Worm (Caenorhabditis elegans) whole organism, L2 larva: ENCODE measurements around the gene B0024.11.
A peak's percentile ranks its signal among the peaks of the same experiment; 100 is the strongest.

ENCODE experiments used
- egl-27 ChIP-seq: sonication (generic microtip); optimal IDR thresholded peaks from 3 replicates; lab custom pipeline; 2017; ENCODE audit warnings: missing biosample characterization, missing genetic modification reagents, missing genetic modification characterization
- elt-1 ChIP-seq: fragments of 150-350 bp; optimal IDR thresholded peaks from 2 replicates; lab custom pipeline; 2014; ENCODE audit warnings: missing biosample characterization, missing genetic modification characterization
- elt-3 ChIP-seq: sonication (generic microtip); optimal IDR thresholded peaks from 2 replicates; lab custom pipeline; 2017; ENCODE audit warnings: missing biosample characterization, missing genetic modification characterization
- gmeb-1 ChIP-seq: fragments of 150-350 bp; optimal IDR thresholded peaks from 2 replicates; lab custom pipeline; 2014; ENCODE audit warnings: missing biosample characterization, missing genetic modification characterization
- lin-39 ChIP-seq: fragments of 150-350 bp; optimal IDR thresholded peaks from 2 replicates; lab custom pipeline; 2014; ENCODE audit warnings: missing biosample characterization, missing genetic modification reagents, missing genetic modification characterization
- lsy-2 ChIP-seq, 2 experiments: fragments of 150-350 bp in 1 of 2; sonication (generic microtip) in 1 of 2; optimal IDR thresholded peaks; 2 replicates each; lab custom pipeline; 2014 to 2017; ENCODE audit warnings: missing biosample characterization in 2 of 2, missing genetic modification characterization in 2 of 2
- snpc-4 ChIP-seq: fragments of 150-350 bp; optimal IDR thresholded peaks from 2 replicates; lab custom pipeline; 2014; ENCODE audit warnings: missing biosample characterization, missing genetic modification characterization
- unc-62 ChIP-seq: fragments of 150-350 bp; optimal IDR thresholded peaks from 2 replicates; lab custom pipeline; 2014; ENCODE audit warnings: missing biosample characterization, missing genetic modification reagents, missing genetic modification characterization
- ztf-11 ChIP-seq: sonication (generic microtip); optimal IDR thresholded peaks from 2 replicates; lab custom pipeline; 2017; ENCODE audit warnings: missing biosample characterization, missing genetic modification characterization

- TF ChIP-seq unc-62 (GFP tag; lab: Kevin White, UChicago) (no peak), gmeb-1 (peak; percentile 47), snpc-4 (tag; lab: Kevin White, UChicago) (no peak), lsy-2 (tag; optimal IDR thresholded peaks at IDR 0.05; lab: Kevin White, UChicago) (no peak), elt-3 (tag; lab: Kevin White, UChicago) (no peak), lin-39 (tag; lab: Kevin White, UChicago) (no peak), elt-1 (no peak), egl-27 (tag; lab: Kevin White, UChicago) (no peak), ztf-11 (tag; lab: Kevin White, UChicago) (no peak)
Measured at ce11 chrV:10280112-10280511, 39.2 kb downstream of the B0024.11 start.
